Fruit fly (Drosophila melanogaster) whole organism, embryonic: ENCODE data around the gene CG34288.
A peak's percentile ranks its signal among the peaks of the same experiment; 100 is the strongest.

Experiments used
- Atf-2 ChIP-seq: fragments of 200-800 bp; sonication (Bioruptor generic); optimal IDR thresholded peaks from 2 replicates; lab custom pipeline; 2016; ENCODE audit warnings: missing biosample characterization, missing genetic modification characterization
- CG12071 ChIP-seq: fragments of 200-800 bp; sonication (Bioruptor generic); optimal IDR thresholded peaks from 3 replicates; lab custom pipeline; 2018; ENCODE audit warnings: missing biosample characterization, mild to moderate bottlenecking, missing genetic modification characterization
- CG1233 ChIP-seq: fragments of 200-800 bp; sonication (Bioruptor generic); optimal IDR thresholded peaks from 4 replicates; lab custom pipeline; 2018; ENCODE audit warnings: missing biosample characterization, mild to moderate bottlenecking, missing genetic modification characterization
- CG13624 ChIP-seq: fragments of 200-800 bp; sonication (Bioruptor generic); optimal IDR thresholded peaks from 2 replicates; lab custom pipeline; 2016; ENCODE audit warnings: missing biosample characterization, missing genetic modification characterization
- CG15011 ChIP-seq: fragments of 200-800 bp; sonication (Bioruptor generic); optimal IDR thresholded peaks from 3 replicates; lab custom pipeline; 2018; ENCODE audit warnings: missing biosample characterization, mild to moderate bottlenecking, missing genetic modification characterization
- CG17612 ChIP-seq: fragments of 200-800 bp; sonication (Bioruptor generic); IDR thresholded peaks from 2 replicates; pipeline ENCODE4 v1.3.6; 2022; ENCODE audit warnings: missing biosample characterization, missing genetic modification characterization
- CG2678 ChIP-seq: fragments of 200-800 bp; sonication (Bioruptor generic); optimal IDR thresholded peaks from 3 replicates; lab custom pipeline; 2019; ENCODE audit warnings: missing biosample characterization, mild to moderate bottlenecking, missing genetic modification characterization, moderate library complexity
- CG32532 ChIP-seq: fragments of 200-800 bp; sonication (Bioruptor generic); IDR thresholded peaks from 2 replicates; pipeline ENCODE4 v1.3.6; 2022; ENCODE audit warnings: missing biosample characterization, missing genetic modification characterization
- CG3407 ChIP-seq: fragments of 200-800 bp; sonication (Bioruptor generic); optimal IDR thresholded peaks from 2 replicates; lab custom pipeline; 2018; ENCODE audit warnings: missing biosample characterization, mild to moderate bottlenecking, missing genetic modification characterization
- CG34422 ChIP-seq: fragments of 200-800 bp; sonication (Bioruptor generic); IDR thresholded peaks from 3 replicates; pipeline ENCODE4 v1.3.6; 2022; ENCODE audit warnings: missing biosample characterization, missing genetic modification characterization
- CG43689 ChIP-seq: fragments of 200-800 bp; sonication (Bioruptor generic); IDR thresholded peaks from 2 replicates; pipeline ENCODE4 v1.3.6; 2022; ENCODE audit warnings: missing biosample characterization, missing genetic modification characterization
- CG4617 ChIP-seq: fragments of 200-800 bp; sonication (Bioruptor generic); optimal IDR thresholded peaks from 3 replicates; lab custom pipeline; 2016; ENCODE audit warnings: missing biosample characterization, missing genetic modification characterization, borderline replicate concordance
- CG6175 ChIP-seq: fragments of 200-800 bp; sonication (Bioruptor generic); IDR thresholded peaks from 3 replicates; pipeline ENCODE4 v1.3.6; 2022; ENCODE audit warnings: missing biosample characterization, missing genetic modification characterization
- CG6689 ChIP-seq: fragments of 200-800 bp; sonication (Bioruptor generic); IDR thresholded peaks from 2 replicates; pipeline ENCODE4 v1.3.6; 2022; ENCODE audit warnings: missing biosample characterization, missing genetic modification characterization
- CG6765 ChIP-seq: fragments of 200-800 bp; sonication (Bioruptor generic); optimal IDR thresholded peaks from 3 replicates; lab custom pipeline; 2017; ENCODE audit warnings: missing biosample characterization, mild to moderate bottlenecking, missing genetic modification characterization
- CG7839 ChIP-seq: fragments of 200-800 bp; sonication (Bioruptor generic); optimal IDR thresholded peaks from 3 replicates; lab custom pipeline; 2018; ENCODE audit warnings: missing biosample characterization, mild to moderate bottlenecking, missing genetic modification characterization, moderate library complexity
- CG9876 ChIP-seq: fragments of 200-800 bp; sonication (Bioruptor generic); optimal IDR thresholded peaks from 2 replicates; lab custom pipeline; 2016; ENCODE audit warnings: missing biosample characterization, missing genetic modification characterization
- Dek ChIP-seq: fragments of 200-800 bp; sonication (Bioruptor generic); optimal IDR thresholded peaks from 3 replicates; lab custom pipeline; 2019; ENCODE audit warnings: missing biosample characterization, mild to moderate bottlenecking, missing genetic modification characterization, moderate library complexity
- Dref ChIP-seq: fragments of 200-800 bp; sonication (Bioruptor generic); IDR thresholded peaks from 2 replicates; pipeline ENCODE4 v1.3.6; 2022; ENCODE audit warnings: missing biosample characterization, missing genetic modification characterization
- E2f1 ChIP-seq: fragments of 200-800 bp; sonication (Bioruptor generic); IDR thresholded peaks from 2 replicates; pipeline ENCODE4 v1.3.6; 2022; ENCODE audit warnings: missing biosample characterization, missing genetic modification characterization
- Eip74EF ChIP-seq, 2 experiments: fragments of 200-800 bp in 1 of 2; fragments of >200 bp in 1 of 2; sonication (Bioruptor generic) in 1 of 2; optimal IDR thresholded peaks; 2 replicates each; lab custom pipeline; 2017 to 2019; ENCODE audit warnings: missing biosample characterization in 2 of 2, missing genetic modification characterization in 2 of 2, mild to moderate bottlenecking in 1 of 2, moderate library complexity in 1 of 2
- HLH54F ChIP-seq: fragments of 200-800 bp; sonication (Bioruptor generic); optimal IDR thresholded peaks from 3 replicates; lab custom pipeline; 2016; ENCODE audit warnings: missing biosample characterization, missing genetic modification characterization
- HLHmδ ChIP-seq: fragments of 200-800 bp; sonication (Bioruptor generic); optimal IDR thresholded peaks from 2 replicates; lab custom pipeline; 2018; ENCODE audit warnings: missing biosample characterization, mild to moderate bottlenecking, missing genetic modification characterization, moderate library complexity
- HmgZ ChIP-seq: fragments of 200-800 bp; sonication (Bioruptor generic); optimal IDR thresholded peaks from 2 replicates; lab custom pipeline; 2018; ENCODE audit warnings: missing biosample characterization, mild to moderate bottlenecking, missing genetic modification characterization
- Hmx ChIP-seq: fragments of 200-800 bp; sonication (Bioruptor generic); optimal IDR thresholded peaks from 2 replicates; lab custom pipeline; 2016; ENCODE audit warnings: missing biosample characterization, missing genetic modification characterization
- Kr ChIP-seq: fragments of 200-800 bp; sonication (Bioruptor generic); optimal IDR thresholded peaks from 2 replicates; lab custom pipeline; 2017; ENCODE audit warnings: missing biosample characterization, mild to moderate bottlenecking, missing genetic modification characterization
- Lpt ChIP-seq: fragments of >200 bp; optimal IDR thresholded peaks from 2 replicates; lab custom pipeline; 2018; ENCODE audit warnings: missing biosample characterization, missing genetic modification characterization
- MESR4 ChIP-seq: fragments of 200-800 bp; sonication (Bioruptor generic); optimal IDR thresholded peaks from 2 replicates; lab custom pipeline; 2018; ENCODE audit warnings: missing biosample characterization, mild to moderate bottlenecking, missing genetic modification characterization, moderate library complexity
- MTF-1 ChIP-seq: fragments of 200-800 bp; sonication (Bioruptor generic); optimal IDR thresholded peaks from 2 replicates; lab custom pipeline; 2018; ENCODE audit warnings: missing biosample characterization, mild to moderate bottlenecking, missing genetic modification characterization, borderline replicate concordance
- Myb ChIP-seq: fragments of 200-800 bp; sonication (Bioruptor generic); optimal IDR thresholded peaks from 2 replicates; lab custom pipeline; 2016; ENCODE audit warnings: missing biosample characterization, missing genetic modification characterization
- Nf-YC ChIP-seq: fragments of 200-800 bp; optimal IDR thresholded peaks from 3 replicates; lab custom pipeline; 2019; ENCODE audit warnings: missing biosample characterization, mild to moderate bottlenecking, missing genetic modification characterization, moderate library complexity
- Sry-δ ChIP-seq: fragments of 200-800 bp; sonication (Bioruptor generic); optimal IDR thresholded peaks from 2 replicates; lab custom pipeline; 2016; ENCODE audit warnings: missing biosample characterization, missing genetic modification characterization
- ase ChIP-seq: fragments of 200-800 bp; sonication (Bioruptor generic); IDR thresholded peaks from 3 replicates; pipeline ENCODE4 v1.3.6; 2022; ENCODE audit warnings: missing biosample characterization, missing genetic modification characterization
- az2 ChIP-seq: fragments of 200-800 bp; sonication (Bioruptor generic); optimal IDR thresholded peaks from 3 replicates; lab custom pipeline; 2016; ENCODE audit warnings: missing biosample characterization, missing genetic modification characterization
- bowl ChIP-seq: fragments of 200-800 bp; sonication (Bioruptor generic); IDR thresholded peaks from 2 replicates; pipeline ENCODE4 v1.3.6; 2022; ENCODE audit warnings: missing biosample characterization, missing genetic modification characterization
- disco-r ChIP-seq: fragments of 200-800 bp; sonication (Bioruptor generic); optimal IDR thresholded peaks from 2 replicates; lab custom pipeline; 2016; ENCODE audit warnings: missing biosample characterization, missing genetic modification characterization
- en ChIP-seq: fragments of 200-800 bp; sonication (Bioruptor generic); optimal IDR thresholded peaks from 2 replicates; lab custom pipeline; 2016; ENCODE audit warnings: missing biosample characterization, missing genetic modification characterization
- gcm2 ChIP-seq: fragments of 200-800 bp; sonication (Bioruptor generic); optimal IDR thresholded peaks from 2 replicates; lab custom pipeline; 2016; ENCODE audit warnings: missing biosample characterization, missing genetic modification characterization
- hth ChIP-seq: fragments of >200 bp; optimal IDR thresholded peaks from 2 replicates; lab custom pipeline; 2017; ENCODE audit warnings: inconsistent platforms
- kay ChIP-seq: fragments of 200-800 bp; sonication (Bioruptor generic); optimal IDR thresholded peaks from 2 replicates; lab custom pipeline; 2016; ENCODE audit warnings: missing biosample characterization, missing genetic modification characterization
- odd ChIP-seq: fragments of 200-800 bp; sonication (Bioruptor generic); optimal IDR thresholded peaks from 2 replicates; lab custom pipeline; 2017; ENCODE audit warnings: missing biosample characterization, mild to moderate bottlenecking, missing genetic modification characterization
- rib ChIP-seq: fragments of 200-800 bp; sonication (Bioruptor generic); IDR thresholded peaks from 2 replicates; pipeline ENCODE4 v1.3.6; 2022; ENCODE audit warnings: missing biosample characterization, missing genetic modification characterization
- sc ChIP-seq, 3 experiments: fragments of >200 bp in 2 of 3; fragments of 200-800 bp in 1 of 3; sonication (Bioruptor generic) in 1 of 3; optimal IDR thresholded peaks; 2 replicates in 2 of 3; 3 replicates in 1 of 3; lab custom pipeline; 2017; ENCODE audit warnings: mild to moderate bottlenecking in 1 of 3, missing biosample characterization in 1 of 3, missing genetic modification characterization in 1 of 3, missing genetic modification reagents in 1 of 3
- sens ChIP-seq: fragments of 200-800 bp; sonication (Bioruptor generic); peaks from one replicate; lab custom pipeline; 2016; ENCODE audit warnings: missing biosample characterization, missing genetic modification characterization
- shn ChIP-seq: fragments of 200-800 bp; sonication (Bioruptor generic); optimal IDR thresholded peaks from 3 replicates; lab custom pipeline; 2016; ENCODE audit warnings: missing biosample characterization, missing genetic modification characterization
- sima ChIP-seq: fragments of 200-800 bp; sonication (Bioruptor generic); optimal IDR thresholded peaks from 2 replicates; lab custom pipeline; 2016; ENCODE audit warnings: missing biosample characterization, missing genetic modification characterization
- tio ChIP-seq: fragments of 200-800 bp; sonication (Bioruptor generic); optimal IDR thresholded peaks from 2 replicates; lab custom pipeline; 2017; ENCODE audit warnings: missing biosample characterization, missing genetic modification characterization, inconsistent platforms
- trh ChIP-seq: fragments of 200-800 bp; sonication (Bioruptor generic); optimal IDR thresholded peaks from 2 replicates; lab custom pipeline; 2016; ENCODE audit warnings: missing biosample characterization, missing genetic modification characterization
- twi ChIP-seq: fragments of 200-800 bp; optimal IDR thresholded peaks from 2 replicates; lab custom pipeline; 2019; ENCODE audit warnings: missing biosample characterization, mild to moderate bottlenecking, missing genetic modification characterization, moderate library complexity
- vfl ChIP-seq: fragments of 200-800 bp; sonication (Bioruptor generic); optimal IDR thresholded peaks from 2 replicates; lab custom pipeline; 2016; ENCODE audit warnings: missing biosample characterization, missing genetic modification characterization

The CG34288 gene

DNA sequence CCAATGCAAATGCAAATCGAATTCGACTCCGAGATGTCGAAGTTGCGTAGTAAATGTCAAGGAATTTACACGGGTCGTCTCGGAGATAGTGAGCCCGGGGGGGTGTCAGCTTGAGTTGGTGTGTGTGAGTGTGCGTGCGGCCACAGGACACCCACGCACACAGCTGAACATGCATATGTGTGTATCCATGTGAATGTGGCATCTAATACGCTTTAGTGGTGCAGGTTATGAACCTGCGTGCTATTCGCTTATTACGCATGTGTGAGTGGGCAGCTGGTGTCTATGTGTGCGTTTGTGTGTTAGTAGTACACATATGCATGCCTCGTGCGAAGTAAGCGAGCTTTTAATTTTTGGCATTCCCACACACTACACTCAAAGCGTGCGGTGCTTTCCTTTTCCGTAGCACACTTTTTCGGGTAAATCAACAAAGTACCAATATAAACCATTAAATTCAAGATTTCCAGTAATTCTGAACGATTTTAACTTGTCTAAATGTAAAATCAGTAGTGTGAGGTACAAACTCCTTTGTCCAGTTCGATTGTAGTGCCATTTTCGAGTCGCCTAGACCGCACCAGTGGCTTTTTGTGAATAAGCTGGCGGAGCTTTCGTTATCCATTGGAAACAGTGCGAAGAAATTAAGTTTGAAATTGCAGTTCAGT is 21.9 kb upstream of the CG34288 start (continued):
- TF ChIP-seq Sry-δ (GFP tag; lab: Kevin White, UChicago) (peak; percentile 39), vfl (GFP tag; lab: Kevin White, UChicago) (peak; percentile 84), Dek (tag; lab: Kevin White, UChicago) (peak; percentile 85), sens (GFP tag; lab: Kevin White, UChicago) (peak; percentile 96), CG43689 (peak; percentile 68), CG6765 (GFP tag; lab: Kevin White, UChicago) (peak; percentile 82), Eip74EF (GFP tag; optimal IDR thresholded peaks at IDR 0.05; lab: Kevin White, UChicago) (no peak), CG17612 (GFP tag; lab: Robert Waterston, UW) (peak; percentile 31; the same call in 1 of the 2 replicates), E2f1 (GFP tag; lab: Robert Waterston, UW) (peak; percentile 76), HmgZ (peak; percentile 90), tio (GFP tag; lab: Kevin White, UChicago) (no peak), CG1233 (GFP tag; lab: Kevin White, UChicago) (peak; percentile 82), CG34422 (GFP tag; lab: Robert Waterston, UW) (peak; percentile 79; the same call in 1 of the 3 replicates), CG32532 (GFP tag; lab: Robert Waterston, UW) (peak; percentile 86), Dref (GFP tag; lab: Robert Waterston, UW) (no peak; the same call in 1 of the 2 replicates), CG12071 (GFP tag; lab: Kevin White, UChicago) (peak; percentile 90), ase (GFP tag; lab: Robert Waterston, UW) (peak; percentile 72; the same call in 2 of the 3 replicates), Nf-YC (peak; percentile 78), rib (GFP tag; lab: Robert Waterston, UW) (peak; percentile 75), CG15011 (GFP tag; lab: Kevin White, UChicago) (peak; percentile 81), Hmx (GFP tag; lab: Kevin White, UChicago) (no peak), Kr (GFP tag; lab: Kevin White, UChicago) (no peak), gcm2 (GFP tag; lab: Kevin White, UChicago) (peak; percentile 67), MTF-1 (peak; percentile 1), HLH54F (GFP tag; lab: Kevin White, UChicago) (peak; percentile 88), kay (peak; percentile 79), CG7839 (tag; lab: Kevin White, UChicago) (peak; percentile 92), en (GFP tag; lab: Kevin White, UChicago) (peak; percentile 75), CG13624 (GFP tag; lab: Kevin White, UChicago) (peak; percentile 89), MESR4 (GFP tag; lab: Kevin White, UChicago) (peak; percentile 13), odd (GFP tag; lab: Kevin White, UChicago) (peak; percentile 75), CG6175 (GFP tag; lab: Robert Waterston, UW) (peak; percentile 72; the same call in 2 of the 3 replicates), CG4617 (peak; percentile 43), shn (GFP tag; lab: Kevin White, UChicago) (peak; percentile 85), CG9876 (peak; percentile 80), az2 (peak; percentile 80), HLHmδ (GFP tag; lab: Kevin White, UChicago) (no peak), bowl (peak; percentile 45; the same call in 1 of the 2 replicates), sc (optimal IDR thresholded peaks at IDR 0.05; lab: Kevin White, UChicago) (no peak), sc (GFP tag; optimal IDR thresholded peaks at IDR 0.05; lab: Kevin White, UChicago) (peak; percentile 45), Lpt (GFP tag; lab: Kevin White, UChicago) (no peak), Atf-2 (peak; percentile 78), Myb (GFP tag; lab: Kevin White, UChicago) (peak; percentile 76), hth (lab: Kevin White, UChicago) (no peak), CG3407 (GFP tag; lab: Kevin White, UChicago) (peak; percentile 47), disco-r (GFP tag; lab: Kevin White, UChicago) (peak; percentile 57), CG6689 (GFP tag; lab: Robert Waterston, UW) (peak; percentile 87), CG2678 (peak; percentile 94), twi (tag; lab: Kevin White, UChicago) (no peak), trh (GFP tag; lab: Kevin White, UChicago) (peak; percentile 50), sima (GFP tag; lab: Kevin White, UChicago) (peak; percentile 63)
